Fruit fly (Drosophila melanogaster): ENCODE measurements around the gene CG14720.

DNA sequence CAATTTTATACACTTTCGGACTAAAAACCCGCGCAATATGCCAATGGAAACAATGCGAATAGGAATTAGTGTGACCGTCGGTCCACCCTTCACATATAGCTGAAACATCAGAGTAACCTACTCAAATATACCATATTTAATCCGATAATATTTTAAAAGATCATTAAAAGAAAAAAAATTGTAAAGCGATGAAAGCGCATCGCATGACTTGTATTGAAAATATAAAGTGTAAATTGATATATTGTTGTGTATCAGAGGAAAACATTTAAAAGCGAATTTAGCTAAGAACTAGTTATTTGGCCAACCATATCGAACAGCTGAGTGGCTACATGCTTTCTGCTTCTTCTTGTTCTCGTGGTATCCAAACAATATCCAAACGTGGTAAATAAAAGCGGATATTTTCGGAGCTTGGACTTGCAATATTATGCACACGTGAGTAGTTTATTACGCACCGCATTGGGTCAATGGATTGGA is 30.3 kb downstream of the CG14720 start, which contains the start of the genes Blm and CG14722:
- TF ChIP-seq Myc (optimal IDR thresholded peaks at IDR 0.05) (no peak), ttk (optimal IDR thresholded peaks at IDR 0.05) (no peak), psq (optimal IDR thresholded peaks at IDR 0.05) (no peak), h (optimal IDR thresholded peaks at IDR 0.05) (no peak), Sin3A (optimal IDR thresholded peaks at IDR 0.05) (no peak)

All from Kc167 (cell line).